Worm (Caenorhabditis elegans) whole organism, L4 larva: ENCODE measurements around the gene F54E4.4.

Experiments
- R02D3.7 ChIP-seq: fragments of 150-350 bp; sonication (generic microtip); optimal IDR thresholded peaks from 3 replicates; lab custom pipeline; 2014; ENCODE audit warnings: missing biosample characterization, missing genetic modification characterization
- ces-1 ChIP-seq: fragments of 150-350 bp; sonication (generic microtip); optimal IDR thresholded peaks from 4 replicates; lab custom pipeline; 2014; ENCODE audit warnings: missing biosample characterization, missing genetic modification reagents, missing genetic modification characterization
- nhr-237 ChIP-seq: sonication (generic microtip); optimal IDR thresholded peaks from 2 replicates; lab custom pipeline; 2017; ENCODE audit warnings: missing biosample characterization, missing genetic modification characterization
- skn-1 ChIP-seq: fragments of 150-350 bp; optimal IDR thresholded peaks from 2 replicates; lab custom pipeline; 2014; ENCODE audit warnings: missing biosample characterization, missing genetic modification characterization
- snpc-4 ChIP-seq: fragments of 150-350 bp; optimal IDR thresholded peaks from 2 replicates; lab custom pipeline; 2014; ENCODE audit warnings: missing biosample characterization, missing genetic modification characterization
- unc-39 ChIP-seq: sonication (generic microtip); optimal IDR thresholded peaks from 2 replicates; lab custom pipeline; 2017; ENCODE audit warnings: missing biosample characterization, missing genetic modification characterization

DNA sequence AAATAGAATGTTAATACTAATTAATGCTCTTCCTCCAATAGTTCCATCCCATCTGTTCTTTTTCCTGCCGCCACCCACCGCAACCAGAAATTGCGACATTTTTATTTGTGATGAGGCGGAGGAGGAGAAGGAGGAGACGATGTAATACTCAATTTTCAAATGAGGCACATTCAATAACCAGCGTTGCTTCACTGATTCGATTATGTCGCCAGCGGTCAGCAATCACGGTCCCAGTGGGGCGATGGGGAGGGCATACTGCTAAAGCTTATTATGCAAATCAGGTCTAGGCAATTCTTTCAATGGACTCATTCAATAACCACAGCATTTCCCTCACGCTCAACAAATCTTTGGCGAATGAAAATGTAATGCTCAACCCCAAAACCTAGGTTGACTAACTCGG is 3.9 kb upstream of the F54E4.4 start:
- TF ChIP-seq snpc-4 (tag; lab: Kevin White, UChicago) (no peak), nhr-237 (tag; lab: Kevin White, UChicago) (no peak), ces-1 (GFP tag; lab: Kevin White, UChicago) (no peak), skn-1 (tag; lab: Kevin White, UChicago) (no peak), R02D3.7 (tag; lab: Kevin White, UChicago) (no peak), unc-39 (tag; lab: Kevin White, UChicago) (no peak)
